Worm (Caenorhabditis elegans) whole organism, L1 larva: Measurements from ENCODE around the gene act-1.

Experiments
- Y116A8C.19 ChIP-seq: sonication (generic microtip); optimal IDR thresholded peaks from 2 replicates; lab custom pipeline; 2016; ENCODE audit warnings: missing compliant biosample characterization, missing genetic modification characterization, borderline replicate concordance
- ztf-11 ChIP-seq, 2 experiments: sonication (generic microtip); optimal IDR thresholded peaks; 2 replicates each; lab custom pipeline; 2016 to 2017; ENCODE audit warnings: missing genetic modification characterization in 2 of 2, missing biosample characterization in 1 of 2, missing compliant biosample characterization in 1 of 2

- TF ChIP-seq Y116A8C.19 (tag; lab: Kevin White, UChicago) (no peak), ztf-11 (tag; optimal IDR thresholded peaks at IDR 0.05; lab: Kevin White, UChicago) (no peak)
Observed at ce11 chrV:11095873-11096272, 15.0 kb downstream of the act-1 start, which contains the start of gene Y42A5A.3.
